Worm (Caenorhabditis elegans) whole organism, L4/young adult: ENCODE data around the gene str-48.

Experiments
- W03F9.2 ChIP-seq: fragments of 150-350 bp; optimal IDR thresholded peaks from 2 replicates; lab custom pipeline; 2014; ENCODE audit warnings: missing biosample characterization, missing genetic modification characterization
- dao-5 ChIP-seq: sonication (generic microtip); optimal IDR thresholded peaks from 2 replicates; lab custom pipeline; 2016; ENCODE audit warnings: missing genotype, missing genetic modification characterization, moderate library complexity, missing compliant biosample characterization
- him-1 ChIP-seq: sonication (generic microtip); optimal IDR thresholded peaks from 2 replicates; lab custom pipeline; 2016; ENCODE audit warnings: missing genotype, missing genetic modification reagents, missing genetic modification characterization, missing compliant biosample characterization

- TF ChIP-seq dao-5 (tag; lab: Kevin White, UChicago) (no peak), him-1 (no peak), W03F9.2 (no peak)
Measured at ce11 chrIV:7098509-7099065, 23.2 kb upstream of the str-48 start, which contains the start of gene ZC477.4.
